Fruit fly (Drosophila melanogaster): ENCODE results near the gene CG42854.

- no peak for TF ChIP-seq lola (GFP tag; optimal IDR thresholded peaks at IDR 0.05)
- TF ChIP-seq Abd-B (GFP tag; optimal IDR thresholded peaks at IDR 0.05): no peak
- TF ChIP-seq sv (GFP tag; optimal IDR thresholded peaks at IDR 0.05): no peak
- no peak for TF ChIP-seq GATAd (GFP tag; optimal IDR thresholded peaks at IDR 0.05)
- TF ChIP-seq CG32264 (GFP tag; optimal IDR thresholded peaks at IDR 0.05): no peak
- TF ChIP-seq pan (optimal IDR thresholded peaks at IDR 0.05): no peak
- no peak for TF ChIP-seq psq (GFP tag; optimal IDR thresholded peaks at IDR 0.05)
- no peak for TF ChIP-seq sage (GFP tag; optimal IDR thresholded peaks at IDR 0.05)
- no peak for TF ChIP-seq N (GFP tag; optimal IDR thresholded peaks at IDR 0.05)
- TF ChIP-seq Myc (optimal IDR thresholded peaks at IDR 0.05): no peak
These were observed 31.8 kb downstream of the CG42854 start, which contains the start of gene CG5162 for dm6 chrX:17215004-17215403.

All from whole organism, wandering third instar larva.